Fruit fly (Drosophila melanogaster) whole organism, embryonic: ENCODE measurements around the gene CG13884.

Experiments used
- Awh ChIP-seq: fragments of 200-800 bp; sonication (Bioruptor generic); IDR thresholded peaks from 2 replicates; pipeline ENCODE4, ENCODE4 v1.3.6; 2022; ENCODE audit warnings: missing biosample characterization, missing genetic modification characterization
- C15 ChIP-seq: fragments of 200-800 bp; sonication (Bioruptor generic); IDR thresholded peaks from 3 replicates; pipeline ENCODE4 v1.3.6; 2022; ENCODE audit warnings: missing biosample characterization, missing genetic modification characterization
- CG10147 ChIP-seq: fragments of 200-800 bp; sonication (Bioruptor generic); optimal IDR thresholded peaks from 2 replicates; lab custom pipeline; 2019; ENCODE audit warnings: missing biosample characterization, mild to moderate bottlenecking, missing genetic modification characterization, moderate library complexity
- CG10654 ChIP-seq: fragments of 200-800 bp; sonication (Bioruptor generic); optimal IDR thresholded peaks from 2 replicates; lab custom pipeline; 2016; ENCODE audit warnings: missing biosample characterization, missing genetic modification characterization
- CG11696 ChIP-seq: fragments of 200-800 bp; sonication (Bioruptor generic); IDR thresholded peaks from 2 replicates; pipeline ENCODE4 v1.3.6; 2022; ENCODE audit warnings: missing biosample characterization, missing genetic modification characterization
- CG12769 ChIP-seq: fragments of 200-800 bp; sonication (Bioruptor generic); optimal IDR thresholded peaks from 2 replicates; lab custom pipeline; 2019; ENCODE audit warnings: missing biosample characterization, mild to moderate bottlenecking, missing genetic modification characterization, moderate library complexity
- CG14441 ChIP-seq: fragments of 200-800 bp; sonication (Bioruptor generic); IDR thresholded peaks from 2 replicates; pipeline ENCODE4 v1.3.6; 2022; ENCODE audit warnings: missing biosample characterization, missing genetic modification characterization
- CG15011 ChIP-seq: fragments of 200-800 bp; sonication (Bioruptor generic); optimal IDR thresholded peaks from 3 replicates; lab custom pipeline; 2018; ENCODE audit warnings: missing biosample characterization, mild to moderate bottlenecking, missing genetic modification characterization
- CG15269 ChIP-seq: fragments of 200-800 bp; sonication (Bioruptor generic); optimal IDR thresholded peaks from 2 replicates; lab custom pipeline; 2018; ENCODE audit warnings: missing biosample characterization, mild to moderate bottlenecking, missing genetic modification characterization, moderate library complexity
- CG17186 ChIP-seq: fragments of 200-800 bp; sonication (Bioruptor generic); optimal IDR thresholded peaks from 3 replicates; lab custom pipeline; 2017; ENCODE audit warnings: missing biosample characterization, missing genetic modification reagents, missing genetic modification characterization
- CG17829 ChIP-seq: fragments of 200-800 bp; optimal IDR thresholded peaks from 2 replicates; lab custom pipeline; 2019; ENCODE audit warnings: missing biosample characterization, mild to moderate bottlenecking, missing genetic modification characterization, moderate library complexity
- CG18764 ChIP-seq: fragments of 200-800 bp; sonication (Bioruptor generic); optimal IDR thresholded peaks from 3 replicates; lab custom pipeline; 2016; ENCODE audit warnings: missing biosample characterization, missing genetic modification characterization
- CG2116 ChIP-seq: fragments of 200-800 bp; sonication (Bioruptor generic); optimal IDR thresholded peaks from 3 replicates; lab custom pipeline; 2018; ENCODE audit warnings: missing biosample characterization, mild to moderate bottlenecking, missing genetic modification characterization
- CG31388 ChIP-seq: fragments of 200-800 bp; sonication (Bioruptor generic); optimal IDR thresholded peaks from 2 replicates; lab custom pipeline; 2016; ENCODE audit warnings: missing biosample characterization, missing genetic modification characterization
- CG32767 ChIP-seq: fragments of 200-800 bp; sonication (Bioruptor generic); IDR thresholded peaks from 2 replicates; pipeline ENCODE4 v1.3.6; 2022; ENCODE audit warnings: missing biosample characterization, missing genetic modification characterization
- CG34376 ChIP-seq: fragments of 200-800 bp; sonication (Bioruptor generic); optimal IDR thresholded peaks from 2 replicates; lab custom pipeline; 2018; ENCODE audit warnings: missing biosample characterization, mild to moderate bottlenecking, missing genetic modification characterization
- CG42726 ChIP-seq: fragments of 200-800 bp; sonication (Bioruptor generic); IDR thresholded peaks from 2 replicates; pipeline ENCODE4 v1.3.6; 2022; ENCODE audit warnings: missing biosample characterization, missing genetic modification characterization; ENCODE audit not compliant: partially characterized antibody
- CG4360 ChIP-seq: fragments of 200-800 bp; sonication (Bioruptor generic); IDR thresholded peaks from 2 replicates; pipeline ENCODE4 v1.3.6; 2022; ENCODE audit warnings: missing biosample characterization, missing genetic modification characterization
- CG8924 ChIP-seq: fragments of 200-800 bp; optimal IDR thresholded peaks from 3 replicates; lab custom pipeline; 2019; ENCODE audit warnings: missing biosample characterization, mild to moderate bottlenecking, missing genetic modification characterization, moderate library complexity
- CoRest ChIP-seq: fragments of 200-800 bp; sonication (Bioruptor generic); optimal IDR thresholded peaks from 3 replicates; lab custom pipeline; 2018; ENCODE audit warnings: missing biosample characterization, mild to moderate bottlenecking, missing genetic modification characterization, moderate library complexity
- HLH4C ChIP-seq: fragments of 200-800 bp; sonication (Bioruptor generic); IDR thresholded peaks from 3 replicates; pipeline ENCODE4 v1.3.6; 2022; ENCODE audit warnings: missing biosample characterization, missing genetic modification characterization; ENCODE audit not compliant: partially characterized antibody
- HmgZ ChIP-seq: fragments of 200-800 bp; sonication (Bioruptor generic); optimal IDR thresholded peaks from 2 replicates; lab custom pipeline; 2018; ENCODE audit warnings: missing biosample characterization, mild to moderate bottlenecking, missing genetic modification characterization
- Nf-YB ChIP-seq: fragments of 200-800 bp; sonication (Bioruptor generic); optimal IDR thresholded peaks from 3 replicates; lab custom pipeline; 2019; ENCODE audit warnings: missing biosample characterization, mild to moderate bottlenecking, missing genetic modification characterization, moderate library complexity
- NfI ChIP-seq: fragments of 200-800 bp; sonication (Bioruptor generic); optimal IDR thresholded peaks from 3 replicates; lab custom pipeline; 2018; ENCODE audit warnings: missing biosample characterization, mild to moderate bottlenecking, missing genetic modification characterization, moderate library complexity
- Rfx ChIP-seq: fragments of 200-800 bp; sonication (Bioruptor generic); IDR thresholded peaks from 2 replicates; pipeline ENCODE4 v1.3.6; 2022; ENCODE audit warnings: missing biosample characterization, missing genetic modification characterization
- Six4 ChIP-seq: fragments of 200-800 bp; sonication (Bioruptor generic); optimal IDR thresholded peaks from 2 replicates; lab custom pipeline; 2016; ENCODE audit warnings: missing biosample characterization, missing genetic modification characterization
- Vsx1 ChIP-seq: fragments of 200-800 bp; sonication (Bioruptor generic); optimal IDR thresholded peaks from 2 replicates; lab custom pipeline; 2017; ENCODE audit warnings: missing biosample characterization, mild to moderate bottlenecking, missing genetic modification characterization, missing genetic modification reagents
- YL-1 ChIP-seq: fragments of 200-800 bp; sonication (Bioruptor generic); optimal IDR thresholded peaks from 3 replicates; lab custom pipeline; 2017; ENCODE audit warnings: missing biosample characterization, mild to moderate bottlenecking, missing genetic modification characterization
- caup ChIP-seq: fragments of 200-800 bp; sonication (Bioruptor generic); optimal IDR thresholded peaks from 3 replicates; lab custom pipeline; 2017; ENCODE audit warnings: missing biosample characterization, mild to moderate bottlenecking, missing genetic modification characterization, moderate library complexity; ENCODE audit not compliant: severe bottlenecking
- ci ChIP-seq: fragments of 200-800 bp; sonication (Bioruptor generic); IDR thresholded peaks from 3 replicates; pipeline ENCODE4 v1.3.6; 2022; ENCODE audit warnings: missing biosample characterization, missing genetic modification characterization
- crp ChIP-seq, 2 experiments: fragments of 200-800 bp; sonication (Bioruptor generic); optimal IDR thresholded peaks; 2 replicates in 1 of 2; 3 replicates in 1 of 2; lab custom pipeline; 2017; ENCODE audit warnings: missing biosample characterization in 2 of 2, missing genetic modification characterization in 2 of 2, mild to moderate bottlenecking in 1 of 2, moderate library complexity in 1 of 2
- en ChIP-seq: fragments of 200-800 bp; sonication (Bioruptor generic); optimal IDR thresholded peaks from 2 replicates; lab custom pipeline; 2016; ENCODE audit warnings: missing biosample characterization, missing genetic modification characterization
- gfzf ChIP-seq: fragments of 200-800 bp; sonication (Bioruptor generic); optimal IDR thresholded peaks from 2 replicates; lab custom pipeline; 2016; ENCODE audit warnings: missing biosample characterization, mild to moderate bottlenecking, missing genetic modification characterization, moderate library complexity
- grn ChIP-seq: fragments of 200-800 bp; sonication (Bioruptor generic); optimal IDR thresholded peaks from 3 replicates; lab custom pipeline; 2017; ENCODE audit warnings: missing biosample characterization, missing genetic modification characterization
- hkb ChIP-seq, 2 experiments: fragments of 200-800 bp in 1 of 2; fragments of >200 bp in 1 of 2; sonication (Bioruptor generic) in 1 of 2; IDR thresholded peaks in 1 of 2; optimal IDR thresholded peaks in 1 of 2; 2 replicates each; pipeline versions ENCODE4 v1.3.6 to Lab custom; 2017 to 2022; ENCODE audit warnings: missing biosample characterization in 1 of 2, missing genetic modification characterization in 1 of 2
- klu ChIP-seq: fragments of 200-800 bp; sonication (Bioruptor generic); IDR thresholded peaks from 2 replicates; pipeline ENCODE4 v1.3.6; 2022; ENCODE audit warnings: missing biosample characterization, missing genetic modification characterization
- kni ChIP-seq: fragments of 200-800 bp; sonication (Bioruptor generic); optimal IDR thresholded peaks from 3 replicates; lab custom pipeline; 2017; ENCODE audit warnings: mild to moderate bottlenecking, missing biosample characterization, missing genetic modification reagents, missing genetic modification characterization
- knrl ChIP-seq: fragments of 200-800 bp; sonication (Bioruptor generic); IDR thresholded peaks from 3 replicates; pipeline ENCODE4 v1.3.6; 2022; ENCODE audit warnings: missing biosample characterization, missing genetic modification characterization; ENCODE audit not compliant: partially characterized antibody
- pan ChIP-seq, 4 experiments: fragments of >200 bp in 3 of 4; fragments of 200-800 bp in 1 of 4; sonication (Bioruptor generic) in 1 of 4; optimal IDR thresholded peaks in 3 of 4; IDR thresholded peaks in 1 of 4; 2 replicates each; pipeline versions ENCODE4 v1.3.6 to Lab custom; 2017 to 2022; ENCODE audit warnings: missing biosample characterization in 2 of 4, missing genetic modification characterization in 2 of 4, mixed read lengths in 1 of 4
- pb ChIP-seq: fragments of 200-800 bp; sonication (Bioruptor generic); optimal IDR thresholded peaks from 3 replicates; lab custom pipeline; 2016; ENCODE audit warnings: missing biosample characterization, missing genetic modification characterization
- rib ChIP-seq: fragments of 200-800 bp; sonication (Bioruptor generic); IDR thresholded peaks from 2 replicates; pipeline ENCODE4 v1.3.6; 2022; ENCODE audit warnings: missing biosample characterization, missing genetic modification characterization
- row ChIP-seq: fragments of 200-800 bp; sonication (Bioruptor generic); IDR thresholded peaks from 3 replicates; pipeline ENCODE4 v1.3.6; 2022; ENCODE audit warnings: missing biosample characterization, missing genetic modification characterization
- salm ChIP-seq: fragments of 200-800 bp; sonication (Bioruptor generic); optimal IDR thresholded peaks from 2 replicates; lab custom pipeline; 2018; ENCODE audit warnings: missing biosample characterization, mild to moderate bottlenecking, missing genetic modification characterization
- seq ChIP-seq: fragments of 200-800 bp; sonication (Bioruptor generic); IDR thresholded peaks from 2 replicates; pipeline ENCODE4 v1.3.6; 2022; ENCODE audit warnings: missing biosample characterization, missing genetic modification characterization
- stc ChIP-seq: fragments of 200-800 bp; sonication (Bioruptor generic); IDR thresholded peaks from 2 replicates; pipeline ENCODE4 v1.3.6; 2022; ENCODE audit warnings: missing biosample characterization, missing genetic modification characterization
- sug ChIP-seq: fragments of 200-800 bp; optimal IDR thresholded peaks from 2 replicates; lab custom pipeline; 2019; ENCODE audit warnings: missing biosample characterization, mild to moderate bottlenecking, missing genetic modification characterization, moderate library complexity

The CG13884 gene

dm6 chr3L:331842-332802 is 34.1 kb downstream of the CG13884 start, which contains the start of gene mthl9 (continued):
- TF ChIP-seq CG11696 (GFP tag; lab: Robert Waterston, UW) (no peak; the same call in 1 of the 2 replicates), pan (optimal IDR thresholded peaks at IDR 0.05; lab: Kevin White, UChicago) (no peak), pan (GFP tag; optimal IDR thresholded peaks at IDR 0.05 in 1 of 2, IDR thresholded peaks at IDR 0.05 in 1 of 2) (no peak), Rfx (GFP tag; lab: Robert Waterston, UW) (peak; percentile 26; the same call in 1 of the 2 replicates), CG12769 (peak; percentile 94), CG14441 (GFP tag; lab: Robert Waterston, UW) (peak; percentile 41; the same call in 1 of the 2 replicates), CG17829 (no peak), row (GFP tag; lab: Robert Waterston, UW) (0 out of 3 replicates have a peak, but pooled peaks have one; percentile 37), seq (GFP tag; lab: Robert Waterston, UW) (0 out of 2 replicates have a peak, but pooled peaks have one; percentile 19), YL-1 (GFP tag; lab: Kevin White, UChicago) (no peak), CG18764 (GFP tag; lab: Kevin White, UChicago) (no peak), Nf-YB (GFP tag; lab: Kevin White, UChicago) (no peak), grn (GFP tag; lab: Kevin White, UChicago) (peak; percentile 14), kni (GFP tag; lab: Kevin White, UChicago) (peak; percentile 16), HmgZ (tag; lab: Kevin White, UChicago) (peak; percentile 39), C15 (no peak), gfzf (GFP tag; lab: Kevin White, UChicago) (peak; percentile 32), CG42726 (GFP tag; lab: Robert Waterston, UW) (no peak), NfI (peak; percentile 8), HLH4C (GFP tag; lab: Robert Waterston, UW) (no peak), salm (no peak), Awh (GFP tag; lab: Robert Waterston, UW) (no peak), Vsx1 (peak; percentile 91), ci (0 out of 3 replicates have a peak, but pooled peaks have one; percentile 5), en (GFP tag; lab: Kevin White, UChicago) (no peak), caup (GFP tag; lab: Kevin White, UChicago) (peak; percentile 54), sug (tag; lab: Kevin White, UChicago) (peak; percentile 90), rib (peak; percentile 33; the same call in 1 of the 2 replicates), CG10147 (GFP tag; lab: Kevin White, UChicago) (peak; percentile 27), pb (GFP tag; lab: Kevin White, UChicago) (no peak), klu (GFP tag; lab: Robert Waterston, UW) (no peak), CG15269 (tag; lab: Kevin White, UChicago) (peak; percentile 82), hkb (optimal IDR thresholded peaks at IDR 0.05; lab: Kevin White, UChicago) (no peak), hkb (GFP tag; IDR thresholded peaks at IDR 0.05; lab: Robert Waterston, UW) (peak; percentile 46; the same call in 1 of the 2 replicates), stc (peak; percentile 43; the same call in 1 of the 2 replicates), crp (GFP tag; optimal IDR thresholded peaks at IDR 0.05; lab: Kevin White, UChicago) (peak in 1 of 2 experiments; percentile 35), CG32767 (GFP tag; lab: Robert Waterston, UW) (no peak), CG10654 (GFP tag; lab: Kevin White, UChicago) (no peak), knrl (no peak), CG2116 (peak; percentile 1), CG8924 (tag; lab: Kevin White, UChicago) (peak; percentile 10), CG15011 (GFP tag; lab: Kevin White, UChicago) (no peak), CG34376 (peak; percentile 95), Six4 (no peak), CG31388 (GFP tag; lab: Kevin White, UChicago) (no peak), CG4360 (0 out of 2 replicates have a peak, but pooled peaks have one; percentile 35), CoRest (peak; percentile 17), CG17186 (GFP tag; lab: Kevin White, UChicago) (no peak)
